Fruit fly (Drosophila melanogaster) whole organism, prepupa: ENCODE results near the gene Cen.

Experiments
- Blimp-1 ChIP-seq: fragments of 200-800 bp; sonication (Bioruptor generic); optimal IDR thresholded peaks from 3 replicates; lab custom pipeline; 2017; ENCODE audit warnings: missing biosample characterization, missing genetic modification characterization, mild to moderate bottlenecking, moderate library complexity, missing genetic modification reagents
- CG10631 ChIP-seq: fragments of 200-800 bp; sonication (Bioruptor generic); optimal IDR thresholded peaks from 2 replicates; lab custom pipeline; 2016; ENCODE audit warnings: missing biosample characterization, missing genetic modification characterization
- CG15336 ChIP-seq: fragments of 200-800 bp; sonication (Bioruptor generic); IDR thresholded peaks from 2 replicates; pipeline ENCODE4 v1.3.6; 2022; ENCODE audit warnings: missing biosample characterization, missing genetic modification characterization
- CG16779 ChIP-seq: fragments of 200-800 bp; sonication (Bioruptor generic); optimal IDR thresholded peaks from 3 replicates; lab custom pipeline; 2017; ENCODE audit warnings: missing biosample characterization, mild to moderate bottlenecking, missing genetic modification characterization
- CG3032 ChIP-seq: fragments of 200-800 bp; optimal IDR thresholded peaks from 2 replicates; lab custom pipeline; 2019; ENCODE audit warnings: missing biosample characterization, mild to moderate bottlenecking, missing genetic modification characterization, moderate library complexity
- CG31627 ChIP-seq: fragments of 200-800 bp; sonication (Bioruptor generic); optimal IDR thresholded peaks from 3 replicates; lab custom pipeline; 2016; ENCODE audit warnings: missing biosample characterization, missing genetic modification characterization
- CG32006 ChIP-seq: fragments of 200-800 bp; sonication (Bioruptor generic); optimal IDR thresholded peaks from 3 replicates; lab custom pipeline; 2017; ENCODE audit warnings: missing biosample characterization, mild to moderate bottlenecking, missing genetic modification characterization
- CG34406 ChIP-seq: fragments of 200-800 bp; sonication (Bioruptor generic); optimal IDR thresholded peaks from 3 replicates; lab custom pipeline; 2016; ENCODE audit warnings: missing biosample characterization, missing genetic modification characterization
- CG3919 ChIP-seq: fragments of 200-800 bp; sonication (Bioruptor generic); optimal IDR thresholded peaks from 3 replicates; lab custom pipeline; 2016; ENCODE audit warnings: missing biosample characterization, missing genetic modification characterization
- CG6276 ChIP-seq: fragments of 200-800 bp; sonication (Bioruptor generic); optimal IDR thresholded peaks from 2 replicates; lab custom pipeline; 2017; ENCODE audit warnings: missing biosample characterization, mild to moderate bottlenecking, missing genetic modification characterization
- CG6808 ChIP-seq: fragments of 200-800 bp; sonication (Bioruptor generic); optimal IDR thresholded peaks from 3 replicates; lab custom pipeline; 2017; ENCODE audit warnings: missing biosample characterization, missing genetic modification characterization, mild to moderate bottlenecking, moderate library complexity, missing genetic modification reagents
- CG6854 ChIP-seq: fragments of 200-800 bp; sonication (Bioruptor generic); optimal IDR thresholded peaks from 2 replicates; lab custom pipeline; 2017; ENCODE audit warnings: missing biosample characterization, mild to moderate bottlenecking, missing genetic modification characterization
- CG8319 ChIP-seq: fragments of 200-800 bp; sonication (Bioruptor generic); optimal IDR thresholded peaks from 3 replicates; lab custom pipeline; 2016; ENCODE audit warnings: missing biosample characterization, missing genetic modification characterization
- CG9139 ChIP-seq: fragments of 200-800 bp; sonication (Bioruptor generic); optimal IDR thresholded peaks from 3 replicates; lab custom pipeline; 2017; ENCODE audit warnings: missing biosample characterization, mild to moderate bottlenecking, missing genetic modification characterization
- Eip75B ChIP-seq: fragments of 200-800 bp; sonication (Bioruptor generic); optimal IDR thresholded peaks from 3 replicates; lab custom pipeline; 2016; ENCODE audit warnings: missing biosample characterization, missing genetic modification characterization
- Eip78C ChIP-seq: fragments of 200-800 bp; sonication (Bioruptor generic); peaks from one replicate; lab custom pipeline; 2016; ENCODE audit warnings: missing biosample characterization, missing genetic modification characterization
- Eip93F ChIP-seq: fragments of 200-800 bp; sonication (Bioruptor generic); optimal IDR thresholded peaks from 2 replicates; lab custom pipeline; 2016; ENCODE audit warnings: missing biosample characterization, mild to moderate bottlenecking, missing genetic modification characterization
- Ets21C ChIP-seq: fragments of 200-800 bp; sonication (Bioruptor generic); optimal IDR thresholded peaks from 3 replicates; lab custom pipeline; 2016; ENCODE audit warnings: missing biosample characterization, missing genetic modification characterization
- Gug ChIP-seq: fragments of 200-800 bp; sonication (Bioruptor generic); IDR thresholded peaks from 2 replicates; pipeline ENCODE4 v1.3.6; 2022; ENCODE audit warnings: missing biosample characterization, missing genetic modification characterization
- Hr4 ChIP-seq: fragments of 200-800 bp; sonication (Bioruptor generic); optimal IDR thresholded peaks from 3 replicates; lab custom pipeline; 2016; ENCODE audit warnings: missing biosample characterization, missing genetic modification characterization
- OdsH ChIP-seq: fragments of 200-800 bp; sonication (Bioruptor generic); optimal IDR thresholded peaks from 3 replicates; lab custom pipeline; 2016; ENCODE audit warnings: missing biosample characterization, missing genetic modification characterization
- Smox ChIP-seq: fragments of 200-800 bp; sonication (Bioruptor generic); optimal IDR thresholded peaks from 3 replicates; lab custom pipeline; 2016; ENCODE audit warnings: missing biosample characterization, missing genetic modification characterization
- Sox102F ChIP-seq: fragments of 200-800 bp; sonication (Bioruptor generic); optimal IDR thresholded peaks from 2 replicates; lab custom pipeline; 2016; ENCODE audit warnings: missing biosample characterization, mild to moderate bottlenecking, missing genetic modification characterization
- achi ChIP-seq: fragments of 200-800 bp; sonication (Bioruptor generic); optimal IDR thresholded peaks from 3 replicates; lab custom pipeline; 2016; ENCODE audit warnings: missing biosample characterization, missing genetic modification characterization
- acj6 ChIP-seq: fragments of 200-800 bp; sonication (Bioruptor generic); optimal IDR thresholded peaks from 3 replicates; lab custom pipeline; 2016; ENCODE audit warnings: missing biosample characterization, missing genetic modification characterization
- dac ChIP-seq: fragments of 200-800 bp; sonication (Bioruptor generic); optimal IDR thresholded peaks from 2 replicates; lab custom pipeline; 2017; ENCODE audit warnings: missing biosample characterization, mild to moderate bottlenecking, missing genetic modification characterization
- dsx ChIP-seq: fragments of 200-800 bp; optimal IDR thresholded peaks from 3 replicates; lab custom pipeline; 2019; ENCODE audit warnings: missing biosample characterization, mild to moderate bottlenecking, missing genetic modification characterization, moderate library complexity; ENCODE audit not compliant: poor library complexity, severe bottlenecking
- eg ChIP-seq: fragments of 200-800 bp; sonication (Bioruptor generic); IDR thresholded peaks from 3 replicates; pipeline ENCODE4 v1.3.6; 2022; ENCODE audit warnings: missing biosample characterization, missing genetic modification characterization
- fd59A ChIP-seq: fragments of 200-800 bp; sonication (Bioruptor generic); optimal IDR thresholded peaks from 2 replicates; lab custom pipeline; 2017; ENCODE audit warnings: missing biosample characterization, mild to moderate bottlenecking, missing genetic modification characterization, missing genetic modification reagents
- fd85E ChIP-seq: fragments of 200-800 bp; sonication (Bioruptor generic); optimal IDR thresholded peaks from 3 replicates; lab custom pipeline; 2016; ENCODE audit warnings: missing biosample characterization, missing genetic modification characterization
- fkh ChIP-seq: fragments of 200-800 bp; sonication (Bioruptor generic); optimal IDR thresholded peaks from 3 replicates; lab custom pipeline; 2017; ENCODE audit warnings: missing biosample characterization, mild to moderate bottlenecking, missing genetic modification characterization, moderate library complexity
- net ChIP-seq: fragments of 200-800 bp; sonication (Bioruptor generic); optimal IDR thresholded peaks from 3 replicates; lab custom pipeline; 2016; ENCODE audit warnings: missing biosample characterization, missing genetic modification characterization
- pdm3 ChIP-seq: fragments of 200-800 bp; sonication (Bioruptor generic); optimal IDR thresholded peaks from 3 replicates; lab custom pipeline; 2016; ENCODE audit warnings: missing biosample characterization, missing genetic modification characterization
- spab ChIP-seq: fragments of 200-800 bp; sonication (Bioruptor generic); optimal IDR thresholded peaks from 2 replicates; lab custom pipeline; 2017; ENCODE audit warnings: missing biosample characterization, mild to moderate bottlenecking, missing genetic modification characterization, missing genetic modification reagents
- ss ChIP-seq, 2 experiments: fragments of 200-800 bp; sonication (Bioruptor generic); optimal IDR thresholded peaks; 2 replicates in 1 of 2; 3 replicates in 1 of 2; lab custom pipeline; 2017 to 2018; ENCODE audit warnings: mild to moderate bottlenecking in 2 of 2, missing biosample characterization in 2 of 2, missing genetic modification characterization in 2 of 2, moderate library complexity in 1 of 2
- svp ChIP-seq: fragments of 200-800 bp; sonication (Bioruptor generic); peaks from one replicate; lab custom pipeline; 2016; ENCODE audit warnings: missing biosample characterization, missing genetic modification characterization
- topi ChIP-seq: fragments of 200-800 bp; sonication (Bioruptor generic); optimal IDR thresholded peaks from 3 replicates; lab custom pipeline; 2016; ENCODE audit warnings: missing biosample characterization, missing genetic modification characterization
- vri ChIP-seq: fragments of 200-800 bp; sonication (Bioruptor generic); optimal IDR thresholded peaks from 3 replicates; lab custom pipeline; 2016; ENCODE audit warnings: missing biosample characterization, mild to moderate bottlenecking, missing genetic modification characterization

Gene Cen

dm6 chr2L:20700534-20701239 lies 19.0 kb upstream of the Cen start (continued):
- TF ChIP-seq Eip75B (peak; percentile 68), fd59A (GFP tag; lab: Kevin White, UChicago) (peak; percentile 80), Gug (GFP tag; lab: Robert Waterston, UW) (peak; percentile 45; the same call in 1 of the 2 replicates), dsx (GFP tag; lab: Kevin White, UChicago) (peak; percentile 93), Hr4 (GFP tag; lab: Kevin White, UChicago) (no peak), Blimp-1 (GFP tag; lab: Kevin White, UChicago) (peak; percentile 66), net (peak; percentile 63), CG31627 (GFP tag; lab: Kevin White, UChicago) (peak; percentile 74), fkh (no peak), CG8319 (GFP tag; lab: Kevin White, UChicago) (no peak), CG6276 (GFP tag; lab: Kevin White, UChicago) (peak; percentile 39), fd85E (GFP tag; lab: Kevin White, UChicago) (no peak), CG6854 (peak; percentile 12)
- TF ChIP-seq, all 60 proteins: peak for 51

dm6 chr2L:20695066-20695465 lies 13.4 kb upstream of the Cen start:
- peak; percentile 5 for TF ChIP-seq CG34406 (GFP tag; lab: Kevin White, UChicago)
- TF ChIP-seq CG32006 (GFP tag; lab: Kevin White, UChicago), result peak; percentile 42
- no peak for TF ChIP-seq CG16779 (tag; lab: Kevin White, UChicago)
- no peak for TF ChIP-seq CG31627 (GFP tag; lab: Kevin White, UChicago)
- TF ChIP-seq eg (GFP tag; lab: Robert Waterston, UW), result 0 out of 3 replicates have a peak, but pooled peaks have one; percentile 19
- no peak for TF ChIP-seq CG15336 (GFP tag; lab: Robert Waterston, UW)
- TF ChIP-seq pdm3, result peak; percentile 26
- no peak for TF ChIP-seq Ets21C (GFP tag; lab: Kevin White, UChicago)
- TF ChIP-seq CG8319 (GFP tag; lab: Kevin White, UChicago), result no peak
- peak; percentile 41 for TF ChIP-seq CG3919 (GFP tag; lab: Kevin White, UChicago)
- no peak for TF ChIP-seq dsx (GFP tag; lab: Kevin White, UChicago)
- no peak for TF ChIP-seq Eip93F (GFP tag; lab: Kevin White, UChicago)
- no peak for TF ChIP-seq Eip75B
- TF ChIP-seq CG6808 (GFP tag; lab: Kevin White, UChicago), result peak; percentile 7
- TF ChIP-seq topi, result no peak
- TF ChIP-seq Smox (GFP tag; lab: Kevin White, UChicago), result no peak
- 0 out of 2 replicates have a peak, but pooled peaks have one; percentile 10 for TF ChIP-seq Gug (GFP tag; lab: Robert Waterston, UW)
- peak; percentile 35 for TF ChIP-seq achi
- no peak for TF ChIP-seq spab (GFP tag; lab: Kevin White, UChicago)
- peak; percentile 26 for TF ChIP-seq acj6
- TF ChIP-seq CG6854, result no peak
- peak; percentile 33 for TF ChIP-seq CG10631 (GFP tag; lab: Kevin White, UChicago)
- TF ChIP-seq CG3032, result peak; percentile 2
- TF ChIP-seq Hr4 (GFP tag; lab: Kevin White, UChicago), result no peak
- peak; percentile 76 for TF ChIP-seq Eip78C (GFP tag; lab: Kevin White, UChicago)
- TF ChIP-seq fd85E (GFP tag; lab: Kevin White, UChicago), result no peak
- TF ChIP-seq ss (GFP tag; optimal IDR thresholded peaks at IDR 0.05; lab: Kevin White, UChicago), result peak in 1 of 2 experiments; percentile 23
- TF ChIP-seq OdsH (GFP tag; lab: Kevin White, UChicago), result peak; percentile 18
- TF ChIP-seq svp (GFP tag; lab: Kevin White, UChicago), result peak; percentile 19
- TF ChIP-seq CG9139, result no peak
- TF ChIP-seq Sox102F (GFP tag; lab: Kevin White, UChicago), result no peak
- TF ChIP-seq vri, result peak; percentile 18
- TF ChIP-seq dac (GFP tag; lab: Kevin White, UChicago), result no peak
